Fruit fly (Drosophila melanogaster): ENCODE data around the gene Proc.

The Proc gene

DNA sequence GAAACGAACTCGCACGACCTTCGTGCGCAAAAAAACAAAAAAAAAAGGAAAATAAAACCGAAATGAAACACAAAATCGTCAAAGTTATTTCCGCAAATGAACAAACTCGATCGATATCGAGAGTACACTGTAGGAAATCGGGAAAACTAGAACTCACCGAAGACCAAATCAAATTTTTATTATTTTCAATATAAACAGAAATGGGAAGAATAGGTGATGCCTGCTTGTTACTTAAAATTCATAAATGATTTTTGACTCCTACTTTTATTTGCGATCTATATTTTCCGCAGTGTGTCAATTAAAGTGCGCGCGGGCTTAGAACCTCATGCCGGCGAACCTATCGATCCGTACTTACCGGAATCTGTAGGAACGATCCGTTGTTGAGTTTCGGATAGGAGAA, 4.4 kb upstream of the Proc start (continued):
- TF ChIP-seq gcm2 (GFP tag; optimal IDR thresholded peaks at IDR 0.05): no peak
- TF ChIP-seq E2f1 (GFP tag; IDR thresholded peaks at IDR 0.05): 0 out of 2 replicates have a peak, but pooled peaks have one; percentile 11
- no peak for TF ChIP-seq dati (GFP tag; IDR thresholded peaks at IDR 0.05)
- TF ChIP-seq CG6272 (GFP tag; IDR thresholded peaks at IDR 0.05): no peak
- TF ChIP-seq CG14014 (GFP tag; IDR thresholded peaks at IDR 0.05): 0 out of 2 replicates have a peak, but pooled peaks have one; percentile 34
- TF ChIP-seq stwl (tag; optimal IDR thresholded peaks at IDR 0.05): no peak
- peak; percentile 15 for TF ChIP-seq CG15269 (tag; optimal IDR thresholded peaks at IDR 0.05)
- peak; percentile 5 for TF ChIP-seq ind (GFP tag; optimal IDR thresholded peaks at IDR 0.05)
- TF ChIP-seq CG3163 (GFP tag; optimal IDR thresholded peaks at IDR 0.05): no peak
- TF ChIP-seq MBD-R2 (GFP tag; IDR thresholded peaks at IDR 0.05): peak; percentile 31; the same call in 1 of the 2 replicates
- peak; percentile 29 for TF ChIP-seq CG2120 (GFP tag; optimal IDR thresholded peaks at IDR 0.05)
- no peak for TF ChIP-seq chinmo (GFP tag; IDR thresholded peaks at IDR 0.05; ENCODE audit: partially characterized antibody)
- no peak for TF ChIP-seq HmgD (GFP tag; optimal IDR thresholded peaks at IDR 0.05)
- TF ChIP-seq Eip74EF (GFP tag; optimal IDR thresholded peaks at IDR 0.05): peak in 1 of 2 experiments; percentile 2
- peak; percentile 9 for TF ChIP-seq Fer3 (tag; optimal IDR thresholded peaks at IDR 0.05)
- TF ChIP-seq ranshi (GFP tag; IDR thresholded peaks at IDR 0.05): peak; percentile 51; the same call in 1 of the 2 replicates
- TF ChIP-seq unpg (GFP tag; optimal IDR thresholded peaks at IDR 0.05): peak; percentile 24
- no peak for TF ChIP-seq ro (GFP tag; IDR thresholded peaks at IDR 0.05)
- TF ChIP-seq MTF-1 (GFP tag; optimal IDR thresholded peaks at IDR 0.05; ENCODE audit: borderline replicate concordance): no peak
- no peak for TF ChIP-seq Six4 (GFP tag; optimal IDR thresholded peaks at IDR 0.05)
- no peak for TF ChIP-seq CG1603 (tag; optimal IDR thresholded peaks at IDR 0.05)
- TF ChIP-seq knrl (GFP tag; IDR thresholded peaks at IDR 0.05; ENCODE audit: partially characterized antibody): no peak
- TF ChIP-seq CG6813 (GFP tag; optimal IDR thresholded peaks at IDR 0.05): no peak
- TF ChIP-seq kay (GFP tag; optimal IDR thresholded peaks at IDR 0.05): no peak
- TF ChIP-seq CG31224 (GFP tag; IDR thresholded peaks at IDR 0.05): no peak
- TF ChIP-seq Atf-2 (GFP tag; optimal IDR thresholded peaks at IDR 0.05): no peak

DNA sequence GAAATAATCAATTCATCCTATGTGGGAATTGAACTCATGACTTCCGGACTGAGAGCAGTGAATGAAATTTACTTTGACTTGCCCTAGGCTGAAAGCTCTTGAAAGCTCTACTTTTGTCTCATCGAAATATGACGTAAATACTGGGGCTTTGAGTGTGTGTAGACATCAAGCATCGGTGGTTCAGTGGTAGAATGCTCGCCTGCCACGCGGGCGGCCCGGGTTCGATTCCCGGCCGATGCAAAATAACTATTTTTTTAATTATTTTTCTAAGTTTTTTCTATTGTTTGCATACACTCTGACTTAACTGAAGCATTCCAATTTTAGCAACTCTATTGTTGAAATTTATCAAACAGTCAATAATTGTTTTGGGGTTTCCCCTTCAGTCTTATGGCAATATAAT, 1.4 kb upstream of the Proc start:
- TF ChIP-seq tna (GFP tag; IDR thresholded peaks at IDR 0.05; ENCODE audit: partially characterized antibody) (peak; percentile 92), CG1792 (GFP tag; optimal IDR thresholded peaks at IDR 0.05) (no peak), zen2 (GFP tag; IDR thresholded peaks at IDR 0.05; ENCODE audit: partially characterized antibody) (peak; percentile 78), mld (GFP tag; IDR thresholded peaks at IDR 0.05; ENCODE audit: partially characterized antibody) (peak; percentile 94), inv (GFP tag; IDR thresholded peaks at IDR 0.05; ENCODE audit: partially characterized antibody) (peak; percentile 39; the same call in 1 of the 2 replicates), CG42726 (GFP tag; IDR thresholded peaks at IDR 0.05; ENCODE audit: partially characterized antibody) (peak; percentile 87), CG10209 (GFP tag; optimal IDR thresholded peaks at IDR 0.05) (no peak), CG6791 (GFP tag; IDR thresholded peaks at IDR 0.05; ENCODE audit: partially characterized antibody) (peak; percentile 93), CG14860 (GFP tag; IDR thresholded peaks at IDR 0.05; ENCODE audit: partially characterized antibody) (peak; percentile 88), Rfx (GFP tag; IDR thresholded peaks at IDR 0.05) (peak; percentile 18; the same call in 1 of the 2 replicates), cg (GFP tag; optimal IDR thresholded peaks at IDR 0.05) (no peak), h (optimal IDR thresholded peaks at IDR 0.05) (no peak), CG17829 (tag; optimal IDR thresholded peaks at IDR 0.05) (no peak), knrl (GFP tag; IDR thresholded peaks at IDR 0.05; ENCODE audit: partially characterized antibody) (peak; percentile 78), vnd (GFP tag; IDR thresholded peaks at IDR 0.05; ENCODE audit: partially characterized antibody) (peak; percentile 84), ara (GFP tag; IDR thresholded peaks at IDR 0.05) (no peak), CG34224 (GFP tag; IDR thresholded peaks at IDR 0.05; ENCODE audit: partially characterized antibody) (peak; percentile 70), Lhr (GFP tag; optimal IDR thresholded peaks at IDR 0.05) (no peak), stc (GFP tag; IDR thresholded peaks at IDR 0.05) (peak; percentile 50; the same call in 1 of the 2 replicates), Deaf1 (tag; optimal IDR thresholded peaks at IDR 0.05) (no peak), CHES-1-like (GFP tag; optimal IDR thresholded peaks at IDR 0.05) (no peak), unc-4 (GFP tag; IDR thresholded peaks at IDR 0.05; ENCODE audit: partially characterized antibody) (peak; percentile 59), CG13287 (GFP tag; IDR thresholded peaks at IDR 0.05; ENCODE audit: partially characterized antibody) (peak; percentile 74), hb (GFP tag; IDR thresholded peaks at IDR 0.05; ENCODE audit: partially characterized antibody) (peak; percentile 87)

Measured in whole organism, embryonic.